Worm (Caenorhabditis elegans): ENCODE results near the gene F56D5.6.

ce11 chrIV:9374529-9374928 is 27.2 kb upstream of the F56D5.6 start, which contains the start of gene C10C5.3:
- no peak for TF ChIP-seq nhr-12 (tag; optimal IDR thresholded peaks at IDR 0.05)
- TF ChIP-seq elt-3 (tag; optimal IDR thresholded peaks at IDR 0.05), result no peak
- no peak for TF ChIP-seq ham-2 (GFP tag; optimal IDR thresholded peaks at IDR 0.05)
- no peak for TF ChIP-seq zip-8 (tag; optimal IDR thresholded peaks at IDR 0.05)
